Worm (Caenorhabditis elegans): ENCODE results near the gene C50F4.9.

C50F4.9 gene

DNA sequence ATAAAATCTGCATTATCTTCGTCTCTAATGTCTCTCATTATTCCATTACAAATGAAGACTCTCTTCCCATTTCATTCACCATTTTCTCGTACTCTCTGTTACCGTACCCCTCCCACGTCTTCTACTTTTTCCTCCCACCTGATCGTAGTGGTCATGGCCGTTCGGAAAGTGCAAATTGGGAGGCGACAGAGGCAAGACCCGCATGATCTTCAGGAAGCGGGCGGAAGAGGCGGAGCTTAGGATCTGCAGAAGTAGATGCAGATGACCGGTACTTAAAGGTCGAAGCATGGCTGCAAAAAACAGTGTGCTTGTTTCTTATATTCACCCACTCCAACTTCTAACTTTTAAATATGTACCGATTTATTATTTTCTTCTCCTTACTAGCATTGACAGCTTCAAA is 46.1 kb downstream of the C50F4.9 start, which contains the start of gene nas-3:
Gene nas-3, plus strand, starts transcription at position 301 of the 400 bp plus-strand sequence.
- TF ChIP-seq ceh-16 (tag; optimal IDR thresholded peaks at IDR 0.05): no peak
- no peak for TF ChIP-seq aly-2 (tag; optimal IDR thresholded peaks at IDR 0.05)
- no peak for TF ChIP-seq jun-1 (tag; optimal IDR thresholded peaks at IDR 0.05)
- no peak for TF ChIP-seq ZK546.5 (tag; optimal IDR thresholded peaks at IDR 0.05)
- TF ChIP-seq mdl-1 (tag; optimal IDR thresholded peaks at IDR 0.05): no peak
- TF ChIP-seq nhr-25 (tag; optimal IDR thresholded peaks at IDR 0.05): no peak
- TF ChIP-seq unc-62 (GFP tag; optimal IDR thresholded peaks at IDR 0.05): no peak
- TF ChIP-seq mml-1 (tag; optimal IDR thresholded peaks at IDR 0.05): no peak
- no peak for TF ChIP-seq sea-2 (GFP tag; optimal IDR thresholded peaks at IDR 0.05)
- no peak for TF ChIP-seq nhr-11 (tag; optimal IDR thresholded peaks at IDR 0.05)
- no peak for TF ChIP-seq egl-5 (tag; optimal IDR thresholded peaks at IDR 0.05)
- no peak for TF ChIP-seq hmg-11 (tag; optimal IDR thresholded peaks at IDR 0.05)
- no peak for TF ChIP-seq elt-2 (tag; optimal IDR thresholded peaks at IDR 0.05)
- TF ChIP-seq lsy-12 (tag; optimal IDR thresholded peaks at IDR 0.05): no peak
- TF ChIP-seq ama-1 (optimal IDR thresholded peaks at IDR 0.05): no peak
- no peak for TF ChIP-seq elt-1 (tag; optimal IDR thresholded peaks at IDR 0.05)

DNA sequence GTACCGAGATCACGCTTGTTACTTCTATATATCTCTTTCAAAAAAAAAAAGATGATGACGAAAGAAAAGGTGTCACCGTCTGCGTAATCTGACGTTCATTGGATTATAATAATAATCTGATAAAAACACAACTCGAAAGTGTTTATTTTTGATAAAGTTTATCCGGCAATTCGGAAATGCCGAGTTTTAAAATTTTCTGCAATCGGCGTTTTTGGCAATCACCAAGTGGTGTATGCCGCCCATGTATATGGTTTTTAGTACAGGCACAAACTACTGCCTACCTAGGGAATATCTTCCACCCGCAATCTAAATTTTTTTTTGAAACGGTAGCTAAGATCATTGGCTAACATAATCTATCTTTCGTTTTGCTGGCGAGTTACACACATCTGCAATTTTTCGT is 50.1 kb downstream of the C50F4.9 start:
- TF ChIP-seq mml-1 (tag; optimal IDR thresholded peaks at IDR 0.05) (no peak), fos-1 (tag; optimal IDR thresholded peaks at IDR 0.05) (no peak), unc-62 (GFP tag; optimal IDR thresholded peaks at IDR 0.05) (no peak), elt-2 (tag; optimal IDR thresholded peaks at IDR 0.05) (no peak), nhr-43 (tag; optimal IDR thresholded peaks at IDR 0.05; ENCODE audit: poor library complexity, severe bottlenecking) (no peak), jun-1 (tag; optimal IDR thresholded peaks at IDR 0.05) (no peak), nhr-11 (tag; optimal IDR thresholded peaks at IDR 0.05) (no peak), ZK546.5 (tag; optimal IDR thresholded peaks at IDR 0.05) (no peak), hmg-11 (tag; optimal IDR thresholded peaks at IDR 0.05) (no peak)

Measured in whole organism, L3 larva.